Worm (Caenorhabditis elegans): ENCODE data around the gene tph-1.

Gene tph-1

ce11 chrII:7529078-7529683, 20.0 kb upstream of the tph-1 start, which contains the start of gene ZK1290.5 (continued):
- TF ChIP-seq lin-1 (GFP tag; IDR thresholded peaks at IDR 0.05) (peak; percentile 87), ZK337.2 (GFP tag; IDR thresholded peaks at IDR 0.05) (no peak), attf-4 (tag; optimal IDR thresholded peaks at IDR 0.05) (no peak), mes-2 (tag; optimal IDR thresholded peaks at IDR 0.05; ENCODE audit: poor library complexity, severe bottlenecking) (peak; percentile 56), lsy-2 (tag; optimal IDR thresholded peaks at IDR 0.05) (peak; percentile 36 to 89), ztf-11 (tag; optimal IDR thresholded peaks at IDR 0.05) (no peak), T26A8.4 (GFP tag; IDR thresholded peaks at IDR 0.05) (peak; percentile 71), snpc-1.2 (GFP tag; IDR thresholded peaks at IDR 0.05) (no peak), hlh-30 (tag; optimal IDR thresholded peaks at IDR 0.05; ENCODE audit: insufficient read depth) (peak; percentile 97), unc-130 (GFP tag; optimal IDR thresholded peaks at IDR 0.05) (no peak), lir-3 (tag; optimal IDR thresholded peaks at IDR 0.05) (no peak), pha-4 (GFP tag; IDR thresholded peaks at IDR 0.05) (peak; percentile 86), pha-4 (tag; optimal IDR thresholded peaks at IDR 0.05) (peak; percentile 61), madf-9 (GFP tag; conservative IDR thresholded peaks at IDR 0.05) (peak; percentile 48; the same call in 1 of the 2 replicates), nhr-28 (tag; optimal IDR thresholded peaks at IDR 0.05) (peak; percentile 91), tag-97 (GFP tag; IDR thresholded peaks at IDR 0.05) (no peak), ama-1 (optimal IDR thresholded peaks at IDR 0.05) (no peak), mdt-29 (GFP tag; IDR thresholded peaks at IDR 0.05) (peak; percentile 96), ceh-32 (tag; optimal IDR thresholded peaks at IDR 0.05; ENCODE audit: poor library complexity) (no peak), ceh-62 (tag; optimal IDR thresholded peaks at IDR 0.05) (no peak), nhr-76 (tag; optimal IDR thresholded peaks at IDR 0.05) (peak; percentile 63), F44E2.7 (GFP tag; IDR thresholded peaks at IDR 0.05) (no peak), F49E8.2 (tag; optimal IDR thresholded peaks at IDR 0.05; ENCODE audit: borderline replicate concordance) (no peak), rbr-2 (tag; optimal IDR thresholded peaks at IDR 0.05) (peak; percentile 67), dmd-6 (GFP tag; IDR thresholded peaks at IDR 0.05) (peak; percentile 99), php-3 (GFP tag; IDR thresholded peaks at IDR 0.05) (peak; percentile 91), nhr-237 (tag; optimal IDR thresholded peaks at IDR 0.05) (no peak), daf-8 (GFP tag; IDR thresholded peaks at IDR 0.05) (no peak), fos-1 (tag; optimal IDR thresholded peaks at IDR 0.05) (peak; percentile 34), lin-38 (GFP tag; IDR thresholded peaks at IDR 0.05) (no peak), lin-29 (GFP tag; IDR thresholded peaks at IDR 0.05) (no peak), nhr-42 (GFP tag; IDR thresholded peaks at IDR 0.05) (no peak), tra-1 (GFP tag; IDR thresholded peaks at IDR 0.05) (peak; percentile 96), zip-11 (GFP tag; IDR thresholded peaks at IDR 0.05) (no peak), unc-62 (GFP tag; optimal IDR thresholded peaks at IDR 0.05 in 1 of 2) (peak in 1 of 2 experiments; percentile 91), unc-62 (tag; optimal IDR thresholded peaks at IDR 0.05) (no peak), Y48G9A.11 (GFP tag; IDR thresholded peaks at IDR 0.05) (no peak), sdz-12 (GFP tag; optimal IDR thresholded peaks at IDR 0.05) (no peak), nhr-111 (GFP tag; optimal IDR thresholded peaks at IDR 0.05) (no peak), hlh-11 (tag; optimal IDR thresholded peaks at IDR 0.05) (peak; percentile 99), dmd-9 (GFP tag; IDR thresholded peaks at IDR 0.05) (no peak), spr-3 (GFP tag; optimal IDR thresholded peaks at IDR 0.05) (no peak), ceh-82 (tag; optimal IDR thresholded peaks at IDR 0.05) (no peak), fkh-10 (GFP tag; optimal IDR thresholded peaks at IDR 0.05) (no peak), saeg-2 (GFP tag; IDR thresholded peaks at IDR 0.05) (peak; percentile 26; the same call in 1 of the 2 replicates), D1046.2 (GFP tag; IDR thresholded peaks at IDR 0.05) (no peak), dpl-1 (GFP tag; optimal IDR thresholded peaks at IDR 0.05) (peak; percentile 50), hmg-1.1 (GFP tag; IDR thresholded peaks at IDR 0.05) (peak; percentile 62), nhr-102 (tag; optimal IDR thresholded peaks at IDR 0.05) (peak; percentile 90), mxl-2 (GFP tag; conservative IDR thresholded peaks at IDR 0.05) (peak; percentile 98), F10B5.3 (tag; optimal IDR thresholded peaks at IDR 0.05) (no peak)

Data from whole organism, L4 larva.